Comparison of ENCODE assay signal across 1 fruit fly cellular context in the genomic region with DNA sequence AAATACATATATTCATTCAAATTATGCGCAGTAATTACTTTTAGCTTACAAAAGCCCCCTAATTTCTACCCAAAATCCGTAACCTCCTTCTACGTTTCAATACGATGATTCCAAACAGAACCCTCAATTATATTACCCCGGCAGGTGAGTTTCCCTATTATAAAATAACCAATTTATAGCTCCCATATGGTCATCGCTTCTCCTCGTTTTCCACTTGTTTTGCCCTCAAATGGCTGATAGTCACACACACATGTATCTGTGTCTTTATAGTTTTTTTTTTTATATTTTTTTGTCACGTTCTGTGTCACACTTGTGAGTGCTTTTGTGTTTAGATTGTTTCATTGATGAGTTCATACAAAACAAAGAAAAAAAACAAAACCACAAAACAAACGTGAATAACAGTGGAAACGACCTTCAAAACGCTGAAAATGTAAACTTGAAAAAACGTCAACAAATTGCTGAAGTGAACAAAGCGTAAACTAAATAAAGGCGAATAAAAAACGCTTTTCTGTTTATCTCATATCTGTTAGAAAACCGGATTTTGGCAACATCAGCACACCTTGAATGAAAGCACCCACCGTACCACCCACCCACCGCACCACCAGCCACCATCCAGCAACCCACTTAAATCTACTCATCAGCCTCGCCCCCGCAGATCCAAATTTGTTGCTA.
TF ChIP-seq lines count a peak whose summit lies in the region.

No protein-coding gene starts in this region.

TF ChIP-seq in whole organism, embryonic, 481 proteins besides CTCF, POLR2A, EP300 and RAD21 (continued from another document):
- TF ChIP-seq CG5953 (GFP tag; IDR thresholded peaks at IDR 0.05; lab: Robert Waterston, UW) (no peak), CoRest (tag; optimal IDR thresholded peaks at IDR 0.05; lab: Kevin White, UChicago) (no peak), E2f2 (GFP tag; IDR thresholded peaks at IDR 0.05; lab: Robert Waterston, UW) (no peak), Aef1 (GFP tag; IDR thresholded peaks at IDR 0.05; lab: Robert Waterston, UW) (no peak), unc-4 (GFP tag; IDR thresholded peaks at IDR 0.05; lab: Robert Waterston, UW; ENCODE audit: partially characterized antibody) (no peak), CG8359 (GFP tag; optimal IDR thresholded peaks at IDR 0.05; lab: Kevin White, UChicago; ENCODE audit: borderline replicate concordance) (no peak), MTF-1 (GFP tag; optimal IDR thresholded peaks at IDR 0.05; lab: Kevin White, UChicago; ENCODE audit: borderline replicate concordance) (no peak), Mad (GFP tag; optimal IDR thresholded peaks at IDR 0.05; lab: Kevin White, UChicago) (no peak), Xbp1 (GFP tag; optimal IDR thresholded peaks at IDR 0.05; lab: Kevin White, UChicago) (no peak), grau (tag; optimal IDR thresholded peaks at IDR 0.05; lab: Kevin White, UChicago) (no peak), sim (GFP tag; IDR thresholded peaks at IDR 0.05; lab: Robert Waterston, UW) (no peak), Nf-YA (GFP tag; IDR thresholded peaks at IDR 0.05; lab: Robert Waterston, UW) (0 out of 2 replicates have a peak, but pooled peaks have one; percentile 30), Atf6 (GFP tag; IDR thresholded peaks at IDR 0.05; lab: Robert Waterston, UW) (no peak), cad (GFP tag; optimal IDR thresholded peaks at IDR 0.05; lab: Kevin White, UChicago) (no peak), CG11398 (GFP tag; optimal IDR thresholded peaks at IDR 0.05; lab: Kevin White, UChicago) (no peak), pho (GFP tag; optimal IDR thresholded peaks at IDR 0.05; lab: Kevin White, UChicago) (no peak), CG30020 (tag; optimal IDR thresholded peaks at IDR 0.05; lab: Kevin White, UChicago) (no peak), wdn (GFP tag; IDR thresholded peaks at IDR 0.05; lab: Robert Waterston, UW) (peak; percentile 44; the same call in 1 of the 2 replicates), so (GFP tag; IDR thresholded peaks at IDR 0.05; lab: Robert Waterston, UW) (no peak), ranshi (GFP tag; IDR thresholded peaks at IDR 0.05; lab: Robert Waterston, UW) (no peak), her (GFP tag; optimal IDR thresholded peaks at IDR 0.05; lab: Kevin White, UChicago) (no peak), Myb (GFP tag; optimal IDR thresholded peaks at IDR 0.05; lab: Kevin White, UChicago) (no peak), CG12236 (GFP tag; optimal IDR thresholded peaks at IDR 0.05; lab: Kevin White, UChicago) (no peak), nerfin-1 (tag; optimal IDR thresholded peaks at IDR 0.05; lab: Kevin White, UChicago) (no peak), Atf-2 (GFP tag; optimal IDR thresholded peaks at IDR 0.05; lab: Kevin White, UChicago) (no peak), run (tag; optimal IDR thresholded peaks at IDR 0.05; lab: Kevin White, UChicago) (peak; percentile 64), CG4707 (GFP tag; optimal IDR thresholded peaks at IDR 0.05; lab: Kevin White, UChicago) (no peak), da (GFP tag; optimal IDR thresholded peaks at IDR 0.05; lab: Kevin White, UChicago) (no peak), CG15696 (tag; optimal IDR thresholded peaks at IDR 0.05; lab: Kevin White, UChicago) (no peak), lilli (GFP tag; optimal IDR thresholded peaks at IDR 0.05; lab: Kevin White, UChicago) (no peak), danr (GFP tag; IDR thresholded peaks at IDR 0.05; lab: Robert Waterston, UW) (no peak), Ptx1 (GFP tag; IDR thresholded peaks at IDR 0.05; lab: Robert Waterston, UW) (peak; percentile 41), HmgD (GFP tag; optimal IDR thresholded peaks at IDR 0.05; lab: Kevin White, UChicago) (no peak), pan (optimal IDR thresholded peaks at IDR 0.05; lab: Kevin White, UChicago) (no peak), pan (GFP tag; optimal IDR thresholded peaks at IDR 0.05 in 1 of 2, IDR thresholded peaks at IDR 0.05 in 1 of 2) (no peak), kah (GFP tag; optimal IDR thresholded peaks at IDR 0.05; lab: Kevin White, UChicago) (no peak), CG14710 (tag; optimal IDR thresholded peaks at IDR 0.05; lab: Kevin White, UChicago) (no peak), CG4328 (GFP tag; optimal IDR thresholded peaks at IDR 0.05; lab: Kevin White, UChicago) (no peak), chif (GFP tag; optimal IDR thresholded peaks at IDR 0.05; lab: Kevin White, UChicago) (no peak), CG9797 (GFP tag; optimal IDR thresholded peaks at IDR 0.05; lab: Kevin White, UChicago) (no peak), CG11560 (tag; IDR thresholded peaks at IDR 0.05; lab: Robert Waterston, UW) (no peak), CG12769 (tag; optimal IDR thresholded peaks at IDR 0.05; lab: Kevin White, UChicago) (peak; percentile 71), Mrtf (GFP tag; IDR thresholded peaks at IDR 0.05; lab: Robert Waterston, UW) (no peak), hb (GFP tag; IDR thresholded peaks at IDR 0.05; lab: Robert Waterston, UW; ENCODE audit: partially characterized antibody) (no peak), chm (GFP tag; IDR thresholded peaks at IDR 0.05; lab: Robert Waterston, UW) (0 out of 2 replicates have a peak, but pooled peaks have one; percentile 10), Sin3A (optimal IDR thresholded peaks at IDR 0.05; lab: Kevin White, UChicago) (no peak), CG1529 (GFP tag; optimal IDR thresholded peaks at IDR 0.05; lab: Kevin White, UChicago) (no peak), CG6272 (GFP tag; IDR thresholded peaks at IDR 0.05; lab: Robert Waterston, UW) (no peak), nau (GFP tag; optimal IDR thresholded peaks at IDR 0.05; lab: Kevin White, UChicago) (peak; percentile 48), CG31441 (GFP tag; IDR thresholded peaks at IDR 0.05; lab: Robert Waterston, UW) (0 out of 2 replicates have a peak, but pooled peaks have one; percentile 22), CG10543 (GFP tag; optimal IDR thresholded peaks at IDR 0.05; lab: Kevin White, UChicago) (peak; percentile 69), NFAT (GFP tag; IDR thresholded peaks at IDR 0.05; lab: Robert Waterston, UW) (no peak), CG3407 (GFP tag; optimal IDR thresholded peaks at IDR 0.05; lab: Kevin White, UChicago) (no peak), nmo (GFP tag; optimal IDR thresholded peaks at IDR 0.05; lab: Kevin White, UChicago) (no peak), rib (GFP tag; IDR thresholded peaks at IDR 0.05; lab: Robert Waterston, UW) (peak; percentile 76; the same call in 1 of the 2 replicates), Oaz (GFP tag; IDR thresholded peaks at IDR 0.05; lab: Robert Waterston, UW) (0 out of 2 replicates have a peak, but pooled peaks have one; percentile 23), Pdp1 (GFP tag; optimal IDR thresholded peaks at IDR 0.05; lab: Kevin White, UChicago) (no peak), Camta (GFP tag; optimal IDR thresholded peaks at IDR 0.05; lab: Kevin White, UChicago) (no peak), tll (GFP tag; optimal IDR thresholded peaks at IDR 0.05; lab: Kevin White, UChicago) (no peak), Dp (GFP tag; optimal IDR thresholded peaks at IDR 0.05; lab: Kevin White, UChicago) (no peak), usp (GFP tag; optimal IDR thresholded peaks at IDR 0.05; lab: Kevin White, UChicago) (no peak), CG16813 (GFP tag; IDR thresholded peaks at IDR 0.05; lab: Robert Waterston, UW; ENCODE audit: partially characterized antibody) (no peak), CG14860 (GFP tag; IDR thresholded peaks at IDR 0.05; lab: Robert Waterston, UW; ENCODE audit: partially characterized antibody) (no peak), CG17912 (GFP tag; optimal IDR thresholded peaks at IDR 0.05; lab: Kevin White, UChicago) (no peak), CG6175 (GFP tag; IDR thresholded peaks at IDR 0.05; lab: Robert Waterston, UW) (no peak), fd102C (GFP tag; optimal IDR thresholded peaks at IDR 0.05; lab: Kevin White, UChicago) (no peak), pfk (GFP tag; optimal IDR thresholded peaks at IDR 0.05; lab: Kevin White, UChicago) (no peak), CG17328 (GFP tag; IDR thresholded peaks at IDR 0.05; lab: Robert Waterston, UW) (no peak), Blimp-1 (GFP tag; optimal IDR thresholded peaks at IDR 0.05; lab: Kevin White, UChicago) (peak; percentile 33), CG11085 (GFP tag; IDR thresholded peaks at IDR 0.05; lab: Robert Waterston, UW) (no peak), CG14667 (GFP tag; IDR thresholded peaks at IDR 0.05; lab: Robert Waterston, UW) (no peak), fd3F (GFP tag; optimal IDR thresholded peaks at IDR 0.05; lab: Kevin White, UChicago) (no peak), CG12299 (tag; optimal IDR thresholded peaks at IDR 0.05; lab: Kevin White, UChicago) (no peak), repo (GFP tag; optimal IDR thresholded peaks at IDR 0.05; lab: Kevin White, UChicago) (no peak), trh (GFP tag; optimal IDR thresholded peaks at IDR 0.05; lab: Kevin White, UChicago) (no peak), zen (tag; optimal IDR thresholded peaks at IDR 0.05; lab: Kevin White, UChicago) (no peak), tna (GFP tag; IDR thresholded peaks at IDR 0.05; lab: Robert Waterston, UW; ENCODE audit: partially characterized antibody) (no peak)
